Fruit fly (Drosophila melanogaster) whole organism, embryonic: Measurements from ENCODE around the gene RfC3.

Experiments used
- Ada2b ChIP-seq: fragments of 200-800 bp; sonication (Bioruptor generic); IDR thresholded peaks from 2 replicates; pipeline ENCODE4 v1.3.6; 2022; ENCODE audit warnings: missing biosample characterization, missing genetic modification characterization
- CG1024 ChIP-seq: fragments of 200-800 bp; sonication (Bioruptor generic); IDR thresholded peaks from 2 replicates; pipeline ENCODE4 v1.3.6; 2022; ENCODE audit warnings: missing biosample characterization, missing genetic modification characterization
- CG10654 ChIP-seq: fragments of 200-800 bp; sonication (Bioruptor generic); optimal IDR thresholded peaks from 2 replicates; lab custom pipeline; 2016; ENCODE audit warnings: missing biosample characterization, missing genetic modification characterization
- CG10979 ChIP-seq: fragments of 200-800 bp; sonication (Bioruptor generic); optimal IDR thresholded peaks from 2 replicates; lab custom pipeline; 2018; ENCODE audit warnings: missing biosample characterization, mild to moderate bottlenecking, missing genetic modification characterization, moderate library complexity
- CG12659 ChIP-seq: fragments of 200-800 bp; sonication (Bioruptor generic); optimal IDR thresholded peaks from 3 replicates; lab custom pipeline; 2017; ENCODE audit warnings: mild to moderate bottlenecking, missing biosample characterization, missing genetic modification reagents, missing genetic modification characterization
- CG12769 ChIP-seq: fragments of 200-800 bp; sonication (Bioruptor generic); optimal IDR thresholded peaks from 2 replicates; lab custom pipeline; 2019; ENCODE audit warnings: missing biosample characterization, mild to moderate bottlenecking, missing genetic modification characterization, moderate library complexity
- CG14050 ChIP-seq: fragments of 200-800 bp; sonication (Bioruptor generic); IDR thresholded peaks from 3 replicates; pipeline ENCODE4 v1.3.6; 2022; ENCODE audit warnings: missing biosample characterization, missing genetic modification characterization
- CG15601 ChIP-seq: fragments of 200-800 bp; sonication (Bioruptor generic); optimal IDR thresholded peaks from 3 replicates; lab custom pipeline; 2019; ENCODE audit warnings: missing biosample characterization, mild to moderate bottlenecking, missing genetic modification characterization, moderate library complexity
- CG17186 ChIP-seq: fragments of 200-800 bp; sonication (Bioruptor generic); optimal IDR thresholded peaks from 3 replicates; lab custom pipeline; 2017; ENCODE audit warnings: missing biosample characterization, missing genetic modification reagents, missing genetic modification characterization
- CG17612 ChIP-seq: fragments of 200-800 bp; sonication (Bioruptor generic); IDR thresholded peaks from 2 replicates; pipeline ENCODE4 v1.3.6; 2022; ENCODE audit warnings: missing biosample characterization, missing genetic modification characterization
- CG17829 ChIP-seq: fragments of 200-800 bp; optimal IDR thresholded peaks from 2 replicates; lab custom pipeline; 2019; ENCODE audit warnings: missing biosample characterization, mild to moderate bottlenecking, missing genetic modification characterization, moderate library complexity
- CG18619 ChIP-seq: fragments of 200-800 bp; sonication (Bioruptor generic); optimal IDR thresholded peaks from 3 replicates; lab custom pipeline; 2017; ENCODE audit warnings: missing biosample characterization, mild to moderate bottlenecking, missing genetic modification characterization
- CG2202 ChIP-seq: fragments of 200-800 bp; sonication (Bioruptor generic); optimal IDR thresholded peaks from 2 replicates; lab custom pipeline; 2018; ENCODE audit warnings: missing biosample characterization, mild to moderate bottlenecking, missing genetic modification characterization
- CG2875 ChIP-seq: fragments of 200-800 bp; sonication (Bioruptor generic); optimal IDR thresholded peaks from 2 replicates; lab custom pipeline; 2017; ENCODE audit warnings: missing biosample characterization, mild to moderate bottlenecking, missing genetic modification characterization, missing genetic modification reagents
- CG4282 ChIP-seq: fragments of 200-800 bp; sonication (Bioruptor generic); optimal IDR thresholded peaks from 2 replicates; lab custom pipeline; 2016; ENCODE audit warnings: missing biosample characterization, missing genetic modification characterization
- CG4404 ChIP-seq: fragments of 200-800 bp; sonication (Bioruptor generic); IDR thresholded peaks from 2 replicates; pipeline ENCODE4 v1.3.6; 2022; ENCODE audit warnings: missing biosample characterization, missing genetic modification characterization
- CG6175 ChIP-seq: fragments of 200-800 bp; sonication (Bioruptor generic); IDR thresholded peaks from 3 replicates; pipeline ENCODE4 v1.3.6; 2022; ENCODE audit warnings: missing biosample characterization, missing genetic modification characterization
- CG7786 ChIP-seq: fragments of 200-800 bp; sonication (Bioruptor generic); optimal IDR thresholded peaks from 2 replicates; lab custom pipeline; 2016; ENCODE audit warnings: missing biosample characterization, missing genetic modification characterization
- CG7928 ChIP-seq: fragments of 200-800 bp; sonication (Bioruptor generic); optimal IDR thresholded peaks from 2 replicates; lab custom pipeline; 2017; ENCODE audit warnings: missing biosample characterization, mild to moderate bottlenecking, missing genetic modification characterization
- CG8388 ChIP-seq: fragments of 200-800 bp; sonication (Bioruptor generic); optimal IDR thresholded peaks from 2 replicates; lab custom pipeline; 2019; ENCODE audit warnings: missing biosample characterization, mild to moderate bottlenecking, missing genetic modification characterization, moderate library complexity
- CG8924 ChIP-seq: fragments of 200-800 bp; optimal IDR thresholded peaks from 3 replicates; lab custom pipeline; 2019; ENCODE audit warnings: missing biosample characterization, mild to moderate bottlenecking, missing genetic modification characterization, moderate library complexity
- CG9817 ChIP-seq: fragments of 200-800 bp; sonication (Bioruptor generic); optimal IDR thresholded peaks from 2 replicates; lab custom pipeline; 2018; ENCODE audit warnings: missing biosample characterization, mild to moderate bottlenecking, missing genetic modification characterization, moderate library complexity
- CG9876 ChIP-seq: fragments of 200-800 bp; sonication (Bioruptor generic); optimal IDR thresholded peaks from 2 replicates; lab custom pipeline; 2016; ENCODE audit warnings: missing biosample characterization, missing genetic modification characterization
- Drgx ChIP-seq: fragments of 200-800 bp; sonication (Bioruptor generic); IDR thresholded peaks from 2 replicates; pipeline ENCODE4 v1.3.6; 2022; ENCODE audit warnings: missing biosample characterization, missing genetic modification characterization
- Fer2 ChIP-seq: fragments of 200-800 bp; sonication (Bioruptor generic); optimal IDR thresholded peaks from 2 replicates; lab custom pipeline; 2018; ENCODE audit warnings: missing biosample characterization, mild to moderate bottlenecking, missing genetic modification characterization, moderate library complexity
- Fer3 ChIP-seq: fragments of 200-800 bp; sonication (Bioruptor generic); optimal IDR thresholded peaks from 2 replicates; lab custom pipeline; 2018; ENCODE audit warnings: missing biosample characterization, mild to moderate bottlenecking, missing genetic modification characterization, moderate library complexity
- HLH54F ChIP-seq: fragments of 200-800 bp; sonication (Bioruptor generic); optimal IDR thresholded peaks from 3 replicates; lab custom pipeline; 2016; ENCODE audit warnings: missing biosample characterization, missing genetic modification characterization
- HmgD ChIP-seq: fragments of 200-800 bp; sonication (Bioruptor generic); optimal IDR thresholded peaks from 3 replicates; lab custom pipeline; 2016; ENCODE audit warnings: missing biosample characterization, missing genetic modification characterization
- Mes4 ChIP-seq: fragments of 200-800 bp; sonication (Bioruptor generic); optimal IDR thresholded peaks from 2 replicates; lab custom pipeline; 2016; ENCODE audit warnings: missing biosample characterization, missing genetic modification characterization
- Nf-YB ChIP-seq: fragments of 200-800 bp; sonication (Bioruptor generic); optimal IDR thresholded peaks from 3 replicates; lab custom pipeline; 2019; ENCODE audit warnings: missing biosample characterization, mild to moderate bottlenecking, missing genetic modification characterization, moderate library complexity
- Pdp1 ChIP-seq, 2 experiments: fragments of 200-800 bp; sonication (Bioruptor generic); optimal IDR thresholded peaks; 3 replicates each; lab custom pipeline; 2016; ENCODE audit warnings: missing biosample characterization in 2 of 2, missing genetic modification characterization in 2 of 2, mild to moderate bottlenecking in 1 of 2, moderate library complexity in 1 of 2
- Ptx1 ChIP-seq: fragments of 200-800 bp; sonication (Bioruptor generic); IDR thresholded peaks from 2 replicates; pipeline ENCODE4 v1.3.6; 2022; ENCODE audit warnings: missing biosample characterization, missing genetic modification characterization
- ara ChIP-seq: fragments of 200-800 bp; sonication (Bioruptor generic); IDR thresholded peaks from 2 replicates; pipeline ENCODE4 v1.3.6; 2022; ENCODE audit warnings: missing biosample characterization, missing genetic modification characterization
- bab2 ChIP-seq: fragments of 200-800 bp; sonication (Bioruptor generic); optimal IDR thresholded peaks from 2 replicates; lab custom pipeline; 2016; ENCODE audit warnings: missing biosample characterization, missing genetic modification characterization
- cg ChIP-seq: fragments of 200-800 bp; sonication (Bioruptor generic); optimal IDR thresholded peaks from 3 replicates; lab custom pipeline; 2019; ENCODE audit warnings: missing biosample characterization, mild to moderate bottlenecking, missing genetic modification characterization, moderate library complexity
- dan ChIP-seq: fragments of 200-800 bp; sonication (Bioruptor generic); IDR thresholded peaks from 2 replicates; pipeline ENCODE4 v1.3.6; 2022; ENCODE audit warnings: missing biosample characterization, missing genetic modification characterization
- esg ChIP-seq: fragments of 200-800 bp; sonication (Bioruptor generic); conservative IDR thresholded peaks from 2 replicates; pipeline ENCODE4 v1.3.6; 2022; ENCODE audit warnings: missing biosample characterization, missing genetic modification characterization
- gfzf ChIP-seq: fragments of 200-800 bp; sonication (Bioruptor generic); optimal IDR thresholded peaks from 2 replicates; lab custom pipeline; 2016; ENCODE audit warnings: missing biosample characterization, mild to moderate bottlenecking, missing genetic modification characterization, moderate library complexity
- jing ChIP-seq: fragments of 200-800 bp; sonication (Bioruptor generic); optimal IDR thresholded peaks from 2 replicates; lab custom pipeline; 2018; ENCODE audit warnings: missing biosample characterization, mild to moderate bottlenecking, missing genetic modification characterization
- jumu ChIP-seq: fragments of 200-800 bp; sonication (Bioruptor generic); optimal IDR thresholded peaks from 3 replicates; lab custom pipeline; 2016; ENCODE audit warnings: missing biosample characterization, missing genetic modification characterization
- kay ChIP-seq: fragments of 200-800 bp; sonication (Bioruptor generic); optimal IDR thresholded peaks from 2 replicates; lab custom pipeline; 2016; ENCODE audit warnings: missing biosample characterization, missing genetic modification characterization
- knrl ChIP-seq: fragments of 200-800 bp; sonication (Bioruptor generic); IDR thresholded peaks from 3 replicates; pipeline ENCODE4 v1.3.6; 2022; ENCODE audit warnings: missing biosample characterization, missing genetic modification characterization; ENCODE audit not compliant: partially characterized antibody
- oc ChIP-seq: fragments of 200-800 bp; sonication (Bioruptor generic); optimal IDR thresholded peaks from 2 replicates; lab custom pipeline; 2018; ENCODE audit warnings: missing biosample characterization, mild to moderate bottlenecking, missing genetic modification characterization, moderate library complexity
- onecut ChIP-seq: fragments of 200-800 bp; sonication (Bioruptor generic); IDR thresholded peaks from 2 replicates; pipeline ENCODE4 v1.3.6; 2022; ENCODE audit warnings: missing biosample characterization, missing genetic modification characterization
- org-1 ChIP-seq: fragments of 200-800 bp; sonication (Bioruptor generic); optimal IDR thresholded peaks from 2 replicates; lab custom pipeline; 2017; ENCODE audit warnings: missing biosample characterization, missing genetic modification characterization
- pita ChIP-seq: fragments of 200-800 bp; sonication (Bioruptor generic); optimal IDR thresholded peaks from 2 replicates; lab custom pipeline; 2017; ENCODE audit warnings: missing biosample characterization, mild to moderate bottlenecking, missing genetic modification characterization
- psq ChIP-seq: fragments of 200-800 bp; sonication (Bioruptor generic); optimal IDR thresholded peaks from 2 replicates; lab custom pipeline; 2017; ENCODE audit warnings: missing biosample characterization, missing genetic modification characterization
- tio ChIP-seq: fragments of 200-800 bp; sonication (Bioruptor generic); optimal IDR thresholded peaks from 2 replicates; lab custom pipeline; 2017; ENCODE audit warnings: missing biosample characterization, missing genetic modification characterization, inconsistent platforms
- zfh2 ChIP-seq: fragments of 200-800 bp; sonication (Bioruptor generic); optimal IDR thresholded peaks from 2 replicates; lab custom pipeline; 2016; ENCODE audit warnings: missing biosample characterization, missing genetic modification characterization

Gene RfC3

dm6 chr2L:10375464-10376236, 43.3 kb upstream of the RfC3 start, which contains the start of the genes CG33303 and dpr19 (continued):
- no peak for TF ChIP-seq zfh2
- no peak for TF ChIP-seq tio (GFP tag; lab: Kevin White, UChicago)
- peak; percentile 78 for TF ChIP-seq gfzf (GFP tag; lab: Kevin White, UChicago)
- peak; percentile 36 for TF ChIP-seq CG2875
- TF ChIP-seq Fer2 (tag; lab: Kevin White, UChicago) = peak; percentile 48
- peak; percentile 90 for TF ChIP-seq CG17829 (tag; lab: Kevin White, UChicago)
- TF ChIP-seq CG14050 (GFP tag; lab: Robert Waterston, UW) = no peak; the same call in 2 of the 3 replicates
- no peak for TF ChIP-seq CG12769
- TF ChIP-seq bab2 (GFP tag; lab: Kevin White, UChicago) = no peak
- TF ChIP-seq CG2202 (tag; lab: Kevin White, UChicago) = peak; percentile 63
- peak; percentile 41; the same call in 1 of the 2 replicates for TF ChIP-seq Drgx (GFP tag; lab: Robert Waterston, UW)
- TF ChIP-seq ara (GFP tag; lab: Robert Waterston, UW) = peak; percentile 57; the same call in 1 of the 2 replicates
- TF ChIP-seq CG8388 (GFP tag; lab: Kevin White, UChicago) = peak; percentile 86
- TF ChIP-seq Fer3 = peak; percentile 71
- no peak for TF ChIP-seq pita (GFP tag; lab: Kevin White, UChicago)
- peak; percentile 4 for TF ChIP-seq kay (GFP tag; lab: Kevin White, UChicago)
- no peak for TF ChIP-seq CG7786 (GFP tag; lab: Kevin White, UChicago)
- TF ChIP-seq org-1 = no peak
- TF ChIP-seq knrl = no peak
- peak; percentile 59 for TF ChIP-seq CG9817
- TF ChIP-seq CG15601 (tag; lab: Kevin White, UChicago) = peak; percentile 86
- TF ChIP-seq HmgD (GFP tag; lab: Kevin White, UChicago) = no peak
- peak; percentile 89 for TF ChIP-seq onecut (GFP tag; lab: Robert Waterston, UW)
- TF ChIP-seq CG6175 (GFP tag; lab: Robert Waterston, UW) = no peak
- TF ChIP-seq CG17612 = no peak
- no peak for TF ChIP-seq Mes4 (GFP tag; lab: Kevin White, UChicago)
- TF ChIP-seq CG1024 (GFP tag; lab: Robert Waterston, UW) = 0 out of 2 replicates have a peak, but pooled peaks have one; percentile 35
- no peak for TF ChIP-seq Pdp1 (GFP tag; optimal IDR thresholded peaks at IDR 0.05; lab: Kevin White, UChicago)
- no peak for TF ChIP-seq oc (tag; lab: Kevin White, UChicago)
- peak; percentile 84 for TF ChIP-seq CG10979 (tag; lab: Kevin White, UChicago)
- TF ChIP-seq jumu (GFP tag; lab: Kevin White, UChicago) = no peak
- no peak for TF ChIP-seq HLH54F
- peak; percentile 49 for TF ChIP-seq Nf-YB (GFP tag; lab: Kevin White, UChicago)
- TF ChIP-seq Ada2b (GFP tag; lab: Robert Waterston, UW) = peak; percentile 42
- TF ChIP-seq jing (GFP tag; lab: Kevin White, UChicago) = no peak
- TF ChIP-seq CG17186 (GFP tag; lab: Kevin White, UChicago) = no peak
- peak; percentile 90 for TF ChIP-seq CG8924 (tag; lab: Kevin White, UChicago)
- no peak for TF ChIP-seq cg (GFP tag; lab: Kevin White, UChicago)
- no peak for TF ChIP-seq dan
- no peak for TF ChIP-seq CG4404
- peak; percentile 19 for TF ChIP-seq CG7928 (GFP tag; lab: Kevin White, UChicago)
- no peak for TF ChIP-seq CG9876
- peak; percentile 65 for TF ChIP-seq Ptx1 (GFP tag; lab: Robert Waterston, UW)
- TF ChIP-seq CG4282 = no peak
- TF ChIP-seq CG12659 (GFP tag; lab: Kevin White, UChicago) = peak; percentile 86
- TF ChIP-seq psq (GFP tag; lab: Kevin White, UChicago) = peak; percentile 10
- TF ChIP-seq CG10654 (GFP tag; lab: Kevin White, UChicago) = peak; percentile 29
- TF ChIP-seq esg (GFP tag; lab: Robert Waterston, UW) = peak; percentile 58
- peak; percentile 68 for TF ChIP-seq CG18619 (GFP tag; lab: Kevin White, UChicago)
